Worm (Caenorhabditis elegans) whole organism, late embryonic: ENCODE measurements around the gene srh-4.

Experiments used
- C38D4.7 ChIP-seq: fragments of 200-800 bp; sonication (Bioruptor generic); optimal IDR thresholded peaks from 2 replicates; lab custom pipeline; 2018; ENCODE audit warnings: mild to moderate bottlenecking, missing genetic modification characterization, moderate library complexity, missing compliant biosample characterization
- F13H6.1 ChIP-seq: sonication (generic microtip); optimal IDR thresholded peaks from 2 replicates; lab custom pipeline; 2016; ENCODE audit warnings: missing genetic modification characterization, missing compliant biosample characterization
- K02D7.2 ChIP-seq: sonication (generic microtip); optimal IDR thresholded peaks from 2 replicates; lab custom pipeline; 2017; ENCODE audit warnings: mild to moderate bottlenecking, missing genetic modification characterization, missing compliant biosample characterization
- K09A11.1 ChIP-seq: sonication (generic microtip); optimal IDR thresholded peaks from 2 replicates; lab custom pipeline; 2017; ENCODE audit warnings: antibody characterized with exemption, mild to moderate bottlenecking, missing genetic modification characterization, missing compliant biosample characterization; ENCODE audit not compliant: insufficient read depth
- Y22D7AL.16 ChIP-seq: sonication (generic microtip); optimal IDR thresholded peaks from 2 replicates; lab custom pipeline; 2016; ENCODE audit warnings: missing genetic modification characterization, missing compliant biosample characterization
- ahr-1 ChIP-seq: sonication (generic microtip); optimal IDR thresholded peaks from 2 replicates; lab custom pipeline; 2016; ENCODE audit warnings: missing genetic modification characterization, missing compliant biosample characterization
- ceh-14 ChIP-seq: sonication (generic microtip); optimal IDR thresholded peaks from 2 replicates; lab custom pipeline; 2016; ENCODE audit warnings: missing genotype, missing genetic modification characterization, missing compliant biosample characterization
- ceh-2 ChIP-seq: sonication (generic microtip); optimal IDR thresholded peaks from 2 replicates; lab custom pipeline; 2016; ENCODE audit warnings: missing genotype, missing genetic modification characterization, missing compliant biosample characterization
- ceh-22 ChIP-seq: sonication (generic microtip); optimal IDR thresholded peaks from 2 replicates; lab custom pipeline; 2017; ENCODE audit warnings: missing biosample characterization, missing genetic modification characterization
- ceh-30 ChIP-seq: fragments of 150-350 bp; optimal IDR thresholded peaks from 2 replicates; lab custom pipeline; 2014; ENCODE audit warnings: missing biosample characterization, missing genetic modification characterization
- ceh-31 ChIP-seq: sonication (generic microtip); optimal IDR thresholded peaks from 2 replicates; lab custom pipeline; 2016; ENCODE audit warnings: missing genetic modification characterization, missing compliant biosample characterization
- ceh-9 ChIP-seq: sonication (generic microtip); optimal IDR thresholded peaks from 2 replicates; lab custom pipeline; 2016; ENCODE audit warnings: mild to moderate bottlenecking, missing genetic modification characterization, inconsistent platforms, missing compliant biosample characterization
- che-1 ChIP-seq: sonication (generic microtip); optimal IDR thresholded peaks from 2 replicates; lab custom pipeline; 2016; ENCODE audit warnings: mild to moderate bottlenecking, missing genetic modification characterization, missing compliant biosample characterization
- dve-1 ChIP-seq: sonication (generic microtip); optimal IDR thresholded peaks from 2 replicates; lab custom pipeline; 2017; ENCODE audit warnings: antibody characterized with exemption, mild to moderate bottlenecking, missing genetic modification characterization, missing compliant biosample characterization
- elt-2 ChIP-seq: sonication (generic microtip); optimal IDR thresholded peaks from 2 replicates; lab custom pipeline; 2016; ENCODE audit warnings: missing genetic modification reagents, missing genetic modification characterization, missing compliant biosample characterization
- fkh-10 ChIP-seq: fragments of 150-350 bp; optimal IDR thresholded peaks from 2 replicates; lab custom pipeline; 2014; ENCODE audit warnings: missing biosample characterization, missing genetic modification reagents, missing genetic modification characterization
- fkh-6 ChIP-seq: sonication (generic microtip); optimal IDR thresholded peaks from 2 replicates; lab custom pipeline; 2016; ENCODE audit warnings: missing genetic modification characterization, missing compliant biosample characterization
- gmeb-2 ChIP-seq: sonication (generic microtip); optimal IDR thresholded peaks from 2 replicates; lab custom pipeline; 2016; ENCODE audit warnings: missing genetic modification characterization, inconsistent platforms, missing compliant biosample characterization
- hlh-13 ChIP-seq: fragments of 200-800 bp; sonication (Bioruptor generic); optimal IDR thresholded peaks from 2 replicates; lab custom pipeline; 2018; ENCODE audit warnings: mild to moderate bottlenecking, missing genetic modification characterization, missing compliant biosample characterization
- hlh-8 ChIP-seq: sonication (generic microtip); optimal IDR thresholded peaks from 2 replicates; lab custom pipeline; 2016; ENCODE audit warnings: missing genotype, missing genetic modification characterization, missing compliant biosample characterization
- lin-11 ChIP-seq: fragments of 200-800 bp; sonication (Bioruptor generic); optimal IDR thresholded peaks from 2 replicates; lab custom pipeline; 2018; ENCODE audit warnings: mild to moderate bottlenecking, missing genetic modification characterization, missing compliant biosample characterization
- nhr-11 ChIP-seq: fragments of 150-350 bp; optimal IDR thresholded peaks from 2 replicates; lab custom pipeline; 2014; ENCODE audit warnings: missing biosample characterization, missing genetic modification characterization
- npax-4 ChIP-seq: sonication (generic microtip); optimal IDR thresholded peaks from 2 replicates; lab custom pipeline; 2016; ENCODE audit warnings: missing genetic modification characterization, missing compliant biosample characterization
- pag-3 ChIP-seq: sonication (generic microtip); optimal IDR thresholded peaks from 2 replicates; lab custom pipeline; 2016; ENCODE audit warnings: missing compliant biosample characterization, missing genetic modification characterization, borderline replicate concordance
- pat-9 ChIP-seq: fragments of 200-800 bp; sonication (Bioruptor generic); optimal IDR thresholded peaks from 2 replicates; lab custom pipeline; 2018; ENCODE audit warnings: mild to moderate bottlenecking, missing genetic modification characterization, moderate library complexity, missing compliant biosample characterization
- pha-4 ChIP-seq: fragments of 150-350 bp; optimal IDR thresholded peaks from 2 replicates; lab custom pipeline; 2018; ENCODE audit warnings: missing biosample characterization, missing genetic modification reagents, missing genetic modification characterization
- pqm-1 ChIP-seq: sonication (generic microtip); optimal IDR thresholded peaks from 2 replicates; lab custom pipeline; 2016; ENCODE audit warnings: missing genetic modification characterization, missing compliant biosample characterization
- ref-2 ChIP-seq: sonication (generic microtip); optimal IDR thresholded peaks from 2 replicates; lab custom pipeline; 2016; ENCODE audit warnings: missing genetic modification characterization, missing compliant biosample characterization
- sox-2 ChIP-seq: fragments of 200-800 bp; sonication (Bioruptor generic); IDR thresholded peaks from 2 replicates; pipeline ENCODE4 v1.3.6; 2022; ENCODE audit warnings: missing genetic modification reagents, missing genetic modification characterization, missing compliant biosample characterization
- sox-4 ChIP-seq: sonication (generic microtip); optimal IDR thresholded peaks from 2 replicates; lab custom pipeline; 2017; ENCODE audit warnings: mild to moderate bottlenecking, missing genetic modification characterization, inconsistent platforms, missing compliant biosample characterization
- tbx-2 ChIP-seq: sonication (generic microtip); optimal IDR thresholded peaks from 2 replicates; lab custom pipeline; 2016; ENCODE audit warnings: missing genetic modification characterization, missing compliant biosample characterization
- tbx-7 ChIP-seq: sonication (generic microtip); optimal IDR thresholded peaks from 2 replicates; lab custom pipeline; 2016; ENCODE audit warnings: missing genotype, missing genetic modification characterization, missing compliant biosample characterization
- unc-42 ChIP-seq: sonication (generic microtip); optimal IDR thresholded peaks from 2 replicates; lab custom pipeline; 2016; ENCODE audit warnings: missing genotype, missing genetic modification characterization, missing compliant biosample characterization
- unc-86 ChIP-seq: sonication (generic microtip); optimal IDR thresholded peaks from 2 replicates; lab custom pipeline; 2016; ENCODE audit warnings: missing genetic modification characterization, missing compliant biosample characterization
- zip-5 ChIP-seq: sonication (generic microtip); optimal IDR thresholded peaks from 2 replicates; lab custom pipeline; 2016; ENCODE audit warnings: missing genetic modification characterization, missing compliant biosample characterization
- ztf-16 ChIP-seq: sonication (generic microtip); optimal IDR thresholded peaks from 2 replicates; lab custom pipeline; 2017; ENCODE audit warnings: missing genetic modification characterization, missing compliant biosample characterization

The srh-4 gene

DNA sequence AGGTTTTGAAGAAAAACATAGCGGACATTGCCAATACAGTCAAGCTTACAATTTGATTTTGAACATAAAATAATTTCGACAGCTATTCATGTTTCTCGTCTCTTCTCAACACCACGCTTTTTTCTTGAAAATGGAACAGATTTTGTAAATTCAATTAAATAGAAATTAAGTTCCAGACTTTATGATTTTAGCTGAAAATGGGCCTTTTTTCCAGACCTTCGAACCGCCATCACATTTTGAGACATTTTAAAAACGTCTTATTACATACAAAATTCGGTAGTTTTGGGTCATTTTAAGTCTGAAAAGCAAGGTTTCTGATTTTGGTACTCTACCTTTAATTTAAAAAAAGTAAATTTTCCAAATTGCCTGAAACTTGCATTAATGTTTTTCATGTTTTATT is 27.8 kb downstream of the srh-4 start, which contains the start of gene C49G7.12 (continued):
- TF ChIP-seq pag-3 (tag; lab: Kevin White, UChicago) (no peak), ceh-14 (tag; lab: Kevin White, UChicago) (no peak), ceh-9 (tag; lab: Kevin White, UChicago) (no peak)

DNA sequence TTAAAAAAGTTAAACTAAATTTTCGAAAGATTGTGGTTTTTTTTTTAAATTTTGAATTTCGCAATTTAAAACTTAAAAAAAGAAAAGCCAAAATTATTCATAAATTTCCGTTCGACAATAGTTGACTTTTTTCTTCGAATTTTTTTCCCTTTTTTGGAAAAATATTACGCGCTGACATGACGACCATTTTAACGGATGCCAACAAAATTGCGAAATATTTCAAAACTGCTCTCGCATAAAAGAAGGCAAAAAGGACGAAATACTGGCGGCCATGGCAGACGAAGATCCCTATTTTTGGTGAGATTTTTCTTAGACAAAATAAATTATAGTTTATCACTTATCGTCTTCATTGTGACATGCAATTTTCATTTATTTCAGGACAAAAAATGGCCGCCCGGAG is 28.3 kb downstream of the srh-4 start:
- TF ChIP-seq hlh-13 (GFP tag; lab: Kevin White, UChicago) (no peak), ceh-30 (no peak), unc-42 (tag; lab: Kevin White, UChicago) (no peak), K02D7.2 (no peak), Y22D7AL.16 (no peak), zip-5 (tag; lab: Kevin White, UChicago) (no peak), unc-86 (tag; lab: Kevin White, UChicago) (no peak), elt-2 (tag; lab: Kevin White, UChicago) (no peak), fkh-6 (no peak), tbx-7 (tag; lab: Kevin White, UChicago) (no peak), tbx-2 (tag; lab: Kevin White, UChicago) (no peak), fkh-10 (GFP tag; lab: Kevin White, UChicago) (no peak), ref-2 (tag; lab: Kevin White, UChicago) (no peak), sox-2 (no peak), ceh-31 (tag; lab: Kevin White, UChicago) (no peak), hlh-8 (no peak), npax-4 (tag; lab: Kevin White, UChicago) (no peak), nhr-11 (tag; lab: Kevin White, UChicago) (no peak), ceh-14 (tag; lab: Kevin White, UChicago) (no peak), gmeb-2 (tag; lab: Kevin White, UChicago) (no peak)

DNA sequence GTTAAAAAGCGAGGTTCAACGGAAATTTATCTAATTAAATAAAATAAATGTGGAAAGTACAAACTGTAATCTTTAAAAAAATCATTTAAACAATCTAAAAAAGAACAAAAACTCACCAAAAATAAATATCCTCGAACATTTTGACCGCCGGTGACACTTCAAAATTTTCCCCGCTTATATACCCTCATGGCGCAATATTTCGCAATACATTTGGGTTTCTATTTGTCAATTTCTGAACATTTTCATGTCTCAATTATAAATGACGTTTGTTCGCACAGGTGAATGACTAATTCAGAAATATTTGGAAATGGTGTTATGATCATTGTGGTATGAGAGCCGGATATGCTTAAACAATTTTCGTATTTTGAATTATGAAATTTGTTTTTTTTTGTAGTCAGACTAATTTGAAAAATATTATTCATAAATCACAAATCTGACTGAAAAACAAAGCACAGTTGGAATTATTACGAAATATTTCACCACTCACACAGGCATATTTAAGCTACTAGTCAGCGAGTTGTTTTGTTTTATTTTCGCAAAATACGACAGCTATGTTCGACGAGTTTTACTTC is 31.7 kb downstream of the srh-4 start, which contains the start of the genes C49G7.10 and irg-2:
Gene C49G7.10 (minus strand): TSS at position 169 of the 572 bp plus-strand sequence.
Gene irg-2 (plus strand): TSS at position 329 of the 572 bp plus-strand sequence.
- TF ChIP-seq pha-4 (tag; lab: Kevin White, UChicago) (no peak), tbx-2 (tag; lab: Kevin White, UChicago) (no peak), F13H6.1 (tag; lab: Kevin White, UChicago) (no peak), ceh-31 (tag; lab: Kevin White, UChicago) (no peak), ceh-22 (tag; lab: Kevin White, UChicago) (no peak), sox-4 (tag; lab: Kevin White, UChicago) (no peak), hlh-8 (no peak), ceh-9 (tag; lab: Kevin White, UChicago) (no peak), C38D4.7 (no peak), K02D7.2 (no peak), pat-9 (tag; lab: Kevin White, UChicago) (no peak)

DNA sequence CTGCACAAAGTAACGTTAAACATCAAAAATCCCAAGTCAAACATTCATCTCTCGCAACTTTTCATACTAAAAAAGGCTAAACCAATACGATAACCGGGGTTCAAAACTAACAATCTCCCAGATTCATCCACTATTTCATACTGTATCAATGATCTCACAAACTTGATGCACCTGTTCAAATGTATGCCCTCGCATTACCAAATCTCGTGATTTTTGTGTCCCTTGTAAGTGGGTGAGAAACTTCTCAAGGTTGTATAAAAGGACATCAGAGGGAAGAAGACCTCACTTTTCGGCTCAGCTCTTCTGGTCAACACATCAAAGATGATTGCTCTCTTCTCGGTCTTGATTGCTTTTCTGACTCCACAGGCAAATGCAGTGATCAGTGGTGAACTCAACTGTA is 33.4 kb downstream of the srh-4 start, which contains the start of gene phat-3:
Gene phat-3 (plus strand): TSS at position 301 of the 400 bp plus-strand sequence.
- TF ChIP-seq che-1 (tag; lab: Kevin White, UChicago) (no peak), gmeb-2 (tag; lab: Kevin White, UChicago) (no peak), ceh-2 (tag; lab: Kevin White, UChicago) (no peak), ztf-16 (tag; lab: Kevin White, UChicago) (no peak), tbx-2 (tag; lab: Kevin White, UChicago) (no peak), ceh-30 (no peak), zip-5 (tag; lab: Kevin White, UChicago) (no peak), dve-1 (tag; lab: Kevin White, UChicago) (no peak), ceh-9 (tag; lab: Kevin White, UChicago) (no peak), lin-11 (tag; lab: Kevin White, UChicago) (no peak), K09A11.1 (no peak), ahr-1 (no peak), pqm-1 (tag; lab: Kevin White, UChicago) (no peak)
